Worm (Caenorhabditis elegans) whole organism, L2 larva: ENCODE data around the gene nra-4.

Experiments
- C34F6.9 ChIP-seq: fragments of 150-350 bp; optimal IDR thresholded peaks from 2 replicates; lab custom pipeline; 2014; ENCODE audit warnings: missing biosample characterization, missing genetic modification characterization
- F13H6.1 ChIP-seq: sonication (generic microtip); optimal IDR thresholded peaks from 2 replicates; lab custom pipeline; 2016; ENCODE audit warnings: missing genetic modification characterization, missing compliant biosample characterization
- R02D3.7 ChIP-seq: fragments of 150-350 bp; optimal IDR thresholded peaks from 2 replicates; lab custom pipeline; 2014; ENCODE audit warnings: missing biosample characterization, missing genetic modification characterization
- ama-1 ChIP-seq: fragments of 150-350 bp; optimal IDR thresholded peaks from 2 replicates; lab custom pipeline; 2018; ENCODE audit warnings: inconsistent platforms
- blmp-1 ChIP-seq: sonication (generic microtip); optimal IDR thresholded peaks from 2 replicates; lab custom pipeline; 2017; ENCODE audit warnings: missing genetic modification characterization, mild to moderate bottlenecking, missing compliant biosample characterization, antibody characterized with exemption, moderate library complexity; ENCODE audit not compliant: insufficient read depth
- ceh-16 ChIP-seq: fragments of 150-350 bp; optimal IDR thresholded peaks from 2 replicates; lab custom pipeline; 2014; ENCODE audit warnings: missing biosample characterization, missing genetic modification characterization
- elt-1 ChIP-seq: fragments of 150-350 bp; optimal IDR thresholded peaks from 2 replicates; lab custom pipeline; 2014; ENCODE audit warnings: missing biosample characterization, missing genetic modification characterization
- fos-1 ChIP-seq: fragments of 150-350 bp; optimal IDR thresholded peaks from 2 replicates; lab custom pipeline; 2014; ENCODE audit warnings: missing biosample characterization, missing genetic modification characterization
- gmeb-1 ChIP-seq: fragments of 150-350 bp; optimal IDR thresholded peaks from 2 replicates; lab custom pipeline; 2014; ENCODE audit warnings: missing biosample characterization, missing genetic modification characterization
- lin-11 ChIP-seq: fragments of 150-350 bp; sonication (generic microtip); optimal IDR thresholded peaks from 2 replicates; lab custom pipeline; 2014; ENCODE audit warnings: missing biosample characterization, missing genetic modification characterization, inconsistent platforms, mixed read lengths
- lin-13 ChIP-seq: fragments of 150-350 bp; optimal IDR thresholded peaks from 2 replicates; lab custom pipeline; 2014; ENCODE audit warnings: missing biosample characterization, missing genetic modification reagents, missing genetic modification characterization
- lin-39 ChIP-seq: fragments of 150-350 bp; optimal IDR thresholded peaks from 2 replicates; lab custom pipeline; 2014; ENCODE audit warnings: missing biosample characterization, missing genetic modification reagents, missing genetic modification characterization
- mab-5 ChIP-seq: fragments of 150-350 bp; optimal IDR thresholded peaks from 2 replicates; lab custom pipeline; 2014; ENCODE audit warnings: missing biosample characterization, missing genetic modification characterization
- mbf-1 ChIP-seq: sonication (generic microtip); optimal IDR thresholded peaks from 2 replicates; lab custom pipeline; 2017; ENCODE audit warnings: missing biosample characterization, missing genetic modification characterization
- mdl-1 ChIP-seq, 2 experiments: fragments of 150-350 bp in 1 of 2; sonication (generic microtip) in 1 of 2; optimal IDR thresholded peaks; 2 replicates each; lab custom pipeline; 2017; ENCODE audit warnings: missing biosample characterization in 2 of 2, missing genetic modification characterization in 2 of 2
- nhr-11 ChIP-seq: fragments of 150-350 bp; optimal IDR thresholded peaks from 2 replicates; lab custom pipeline; 2014; ENCODE audit warnings: missing biosample characterization, missing genetic modification characterization
- nhr-129 ChIP-seq: fragments of 150-350 bp; optimal IDR thresholded peaks from 2 replicates; lab custom pipeline; 2014; ENCODE audit warnings: missing biosample characterization, missing genetic modification characterization
- nhr-25 ChIP-seq: fragments of 150-350 bp; sonication (generic microtip); optimal IDR thresholded peaks from 3 replicates; lab custom pipeline; 2014; ENCODE audit warnings: missing biosample characterization, missing genetic modification characterization
- nhr-77 ChIP-seq: fragments of 150-350 bp; optimal IDR thresholded peaks from 2 replicates; lab custom pipeline; 2014; ENCODE audit warnings: missing biosample characterization, missing genetic modification characterization
- peb-1 ChIP-seq: fragments of 150-350 bp; optimal IDR thresholded peaks from 2 replicates; lab custom pipeline; 2014; ENCODE audit warnings: missing biosample characterization, missing genetic modification characterization
- sem-4 ChIP-seq: fragments of 150-350 bp; optimal IDR thresholded peaks from 2 replicates; lab custom pipeline; 2014; ENCODE audit warnings: missing biosample characterization, missing genetic modification reagents, missing genetic modification characterization
- skn-1 ChIP-seq: sonication (generic microtip); optimal IDR thresholded peaks from 2 replicates; lab custom pipeline; 2017; ENCODE audit warnings: missing biosample characterization, missing genetic modification characterization
- sma-3 ChIP-seq: sonication (generic microtip); optimal IDR thresholded peaks from 2 replicates; lab custom pipeline; 2016; ENCODE audit warnings: missing genetic modification reagents, missing genetic modification characterization, missing compliant biosample characterization
- sma-9 ChIP-seq, 2 experiments: fragments of 150-350 bp in 1 of 2; sonication (generic microtip) in 1 of 2; optimal IDR thresholded peaks; 2 replicates each; lab custom pipeline; 2014 to 2016; ENCODE audit warnings: missing genetic modification characterization in 2 of 2, mild to moderate bottlenecking in 1 of 2, missing biosample characterization in 1 of 2, missing compliant biosample characterization in 1 of 2, missing genetic modification reagents in 1 of 2, moderate library complexity in 1 of 2
- snpc-4 ChIP-seq: fragments of 150-350 bp; optimal IDR thresholded peaks from 2 replicates; lab custom pipeline; 2014; ENCODE audit warnings: missing biosample characterization, missing genetic modification characterization
- unc-39 ChIP-seq: fragments of 150-350 bp; optimal IDR thresholded peaks from 2 replicates; lab custom pipeline; 2014; ENCODE audit warnings: missing biosample characterization, missing genetic modification characterization
- unc-55 ChIP-seq: fragments of 150-350 bp; sonication (generic microtip); optimal IDR thresholded peaks from 3 replicates; lab custom pipeline; 2014; ENCODE audit warnings: missing biosample characterization, missing genetic modification reagents, missing genetic modification characterization
- unc-62 ChIP-seq: fragments of 150-350 bp; optimal IDR thresholded peaks from 2 replicates; lab custom pipeline; 2014; ENCODE audit warnings: missing biosample characterization, missing genetic modification reagents, missing genetic modification characterization
- zag-1 ChIP-seq: fragments of 150-350 bp; optimal IDR thresholded peaks from 2 replicates; lab custom pipeline; 2014; ENCODE audit warnings: missing biosample characterization, missing genetic modification characterization
- ztf-1 ChIP-seq: fragments of 200-800 bp; sonication (Bioruptor generic); conservative IDR thresholded peaks from 2 replicates; pipeline ENCODE4 v1.3.6; 2022; ENCODE audit warnings: missing genetic modification characterization, missing compliant biosample characterization
- ztf-11 ChIP-seq: sonication (generic microtip); optimal IDR thresholded peaks from 2 replicates; lab custom pipeline; 2017; ENCODE audit warnings: missing biosample characterization, missing genetic modification characterization
- ztf-4 ChIP-seq: fragments of 150-350 bp; optimal IDR thresholded peaks from 2 replicates; lab custom pipeline; 2014; ENCODE audit warnings: missing biosample characterization, missing genetic modification characterization

nra-4 gene

DNA sequence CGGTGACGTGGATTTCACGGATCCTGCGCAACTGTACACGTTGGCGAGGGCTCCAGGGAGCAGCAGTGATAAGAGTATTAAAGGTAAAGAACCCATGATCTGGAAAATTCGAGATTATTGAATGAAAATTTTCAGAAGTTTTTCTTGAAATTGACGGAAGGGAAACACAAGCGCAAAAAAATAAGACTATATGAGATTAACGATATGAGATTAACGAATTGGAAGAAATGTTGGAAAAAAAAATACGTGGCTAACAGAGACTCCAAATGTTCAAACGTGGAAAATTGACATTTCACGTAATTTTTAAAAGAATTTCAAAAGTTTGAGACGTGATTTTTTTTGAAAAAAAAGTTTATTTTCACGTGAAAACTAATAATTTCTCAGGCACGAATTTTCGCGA is at the start of gene nra-4:
nra-4 (minus strand) TSS at position 101 of the 400 bp plus-strand sequence.
- no peak for TF ChIP-seq mdl-1 (tag; optimal IDR thresholded peaks at IDR 0.05; lab: Kevin White, UChicago)
- no peak for TF ChIP-seq peb-1 (tag; lab: Kevin White, UChicago)
- no peak for TF ChIP-seq snpc-4 (tag; lab: Kevin White, UChicago)
- no peak for TF ChIP-seq sem-4
- no peak for TF ChIP-seq nhr-77
- no peak for TF ChIP-seq ztf-1 (GFP tag; lab: Robert Waterston, UW)
- no peak for TF ChIP-seq unc-62 (GFP tag; lab: Kevin White, UChicago)
- no peak for TF ChIP-seq ama-1 (lab: Kevin White, UChicago)
- no peak for TF ChIP-seq nhr-11 (tag; lab: Kevin White, UChicago)
- TF ChIP-seq sma-9 (GFP tag; optimal IDR thresholded peaks at IDR 0.05; lab: Kevin White, UChicago): no peak
- no peak for TF ChIP-seq sma-9 (tag; optimal IDR thresholded peaks at IDR 0.05; lab: Kevin White, UChicago)
- TF ChIP-seq unc-39 (tag; lab: Kevin White, UChicago): no peak
- no peak for TF ChIP-seq nhr-129 (tag; lab: Kevin White, UChicago)
- no peak for TF ChIP-seq zag-1
- no peak for TF ChIP-seq nhr-25 (tag; lab: Kevin White, UChicago)

DNA sequence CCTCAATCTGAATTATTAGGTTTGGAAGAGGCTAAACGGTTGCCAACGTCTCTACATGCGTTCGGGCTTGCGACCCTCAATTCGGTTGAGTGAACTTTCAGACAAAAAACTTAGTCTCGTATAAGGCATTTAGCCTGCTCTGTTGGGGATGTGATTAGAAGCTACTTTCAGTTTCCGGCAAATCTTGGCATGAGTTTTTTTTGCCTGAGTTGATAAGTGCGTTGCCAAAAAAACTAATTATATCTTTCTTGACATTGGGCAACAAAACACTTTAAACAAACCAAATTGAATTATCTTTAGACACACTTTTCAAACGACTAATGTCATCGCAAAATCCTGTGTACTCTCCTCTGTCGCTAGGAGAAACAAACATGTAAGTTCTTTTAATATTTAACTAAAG is 44.0 kb upstream of the nra-4 start, which contains the start of gene Y50D4B.4:
Y50D4B.4 (plus strand) TSS at position 301 of the 400 bp plus-strand sequence.
- TF ChIP-seq unc-55 (GFP tag; lab: Kevin White, UChicago) (no peak), zag-1 (no peak), blmp-1 (tag; lab: Kevin White, UChicago) (no peak), peb-1 (tag; lab: Kevin White, UChicago) (no peak)

DNA sequence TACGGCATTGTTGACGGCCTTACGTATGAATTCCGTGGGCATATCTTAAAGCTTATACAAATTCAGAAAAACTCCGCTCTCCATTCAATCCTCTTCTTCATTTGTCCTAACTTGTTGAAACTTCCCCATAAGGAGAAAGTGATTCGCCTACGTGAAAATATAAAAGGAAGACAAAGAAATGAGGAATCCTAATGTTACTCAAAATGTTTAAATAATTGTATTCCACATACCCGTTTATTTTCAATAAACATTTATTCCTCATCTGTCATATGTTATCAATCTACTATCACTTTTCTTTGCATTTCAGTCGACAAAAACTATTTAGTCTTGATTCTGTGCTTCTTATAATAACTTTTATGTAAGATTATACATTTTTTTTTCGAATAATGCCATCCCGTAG is 39.6 kb upstream of the nra-4 start, which contains the start of gene clec-203:
clec-203 (plus strand) TSS at position 301 of the 400 bp plus-strand sequence.
- TF ChIP-seq lin-13 (GFP tag; lab: Kevin White, UChicago): no peak
- no peak for TF ChIP-seq skn-1
- no peak for TF ChIP-seq sma-3 (GFP tag; lab: Kevin White, UChicago)

DNA sequence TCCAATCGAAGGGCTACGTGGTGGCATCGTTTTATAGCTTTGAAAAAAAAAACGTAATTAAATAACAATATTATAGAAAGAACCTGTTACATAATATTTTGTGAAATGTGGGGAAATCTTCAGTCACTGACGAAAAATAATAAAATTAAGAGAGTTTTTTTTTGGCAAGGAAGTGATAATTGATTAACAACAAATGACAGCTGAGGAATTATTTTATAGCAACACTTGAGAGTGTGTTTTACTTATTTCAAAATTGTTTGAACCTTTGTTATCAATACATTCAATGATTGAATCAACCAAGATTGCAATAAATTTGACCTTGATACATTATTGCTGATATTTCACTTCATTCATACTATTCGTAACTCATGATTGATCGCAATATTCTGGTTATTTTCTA is 35.6 kb upstream of the nra-4 start, which contains the start of gene Y50D4B.6:
Y50D4B.6 (plus strand) TSS at position 301 of the 400 bp plus-strand sequence.
- TF ChIP-seq lin-13 (GFP tag; lab: Kevin White, UChicago) (no peak), R02D3.7 (no peak)

DNA sequence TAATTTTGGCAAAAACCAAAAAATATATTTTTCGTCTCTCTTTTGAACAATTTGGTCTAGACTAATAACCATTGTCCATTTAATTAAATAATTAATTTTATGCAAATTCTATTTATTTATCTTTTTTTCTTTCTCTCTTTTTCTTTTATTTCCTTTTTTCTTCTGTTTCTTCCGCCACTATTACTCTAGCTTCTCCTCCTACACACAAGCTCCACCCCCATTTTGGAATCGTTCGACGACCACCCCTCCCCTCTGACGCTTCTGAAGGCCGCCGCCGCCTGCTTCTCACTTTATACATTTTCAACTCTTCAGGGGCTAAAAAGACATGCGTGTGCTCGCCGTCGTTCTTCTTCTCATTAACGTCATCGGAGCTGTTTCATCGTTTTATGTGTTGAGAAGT is 26.6 kb upstream of the nra-4 start, which contains the start of gene K10C9.1:
K10C9.1 (plus strand) TSS at position 301 of the 400 bp plus-strand sequence.
- no peak for TF ChIP-seq snpc-4 (tag; lab: Kevin White, UChicago)
- TF ChIP-seq C34F6.9 (tag; lab: Kevin White, UChicago): no peak
- TF ChIP-seq mab-5 (tag; lab: Kevin White, UChicago): no peak
- no peak for TF ChIP-seq ztf-11 (tag; lab: Kevin White, UChicago)
- TF ChIP-seq elt-1 (tag; lab: Kevin White, UChicago): no peak
- TF ChIP-seq gmeb-1 (tag; lab: Kevin White, UChicago): no peak
- TF ChIP-seq unc-62 (GFP tag; lab: Kevin White, UChicago): no peak
- TF ChIP-seq mbf-1: no peak
- no peak for TF ChIP-seq nhr-129 (tag; lab: Kevin White, UChicago)
- no peak for TF ChIP-seq sma-9 (GFP tag; optimal IDR thresholded peaks at IDR 0.05; lab: Kevin White, UChicago)
- TF ChIP-seq sma-9 (tag; optimal IDR thresholded peaks at IDR 0.05; lab: Kevin White, UChicago): no peak
- no peak for TF ChIP-seq zag-1
- TF ChIP-seq F13H6.1: no peak
- TF ChIP-seq mdl-1 (tag; optimal IDR thresholded peaks at IDR 0.05; lab: Kevin White, UChicago): no peak
- TF ChIP-seq lin-39 (tag; lab: Kevin White, UChicago): no peak
- TF ChIP-seq lin-13 (GFP tag; lab: Kevin White, UChicago): no peak

DNA sequence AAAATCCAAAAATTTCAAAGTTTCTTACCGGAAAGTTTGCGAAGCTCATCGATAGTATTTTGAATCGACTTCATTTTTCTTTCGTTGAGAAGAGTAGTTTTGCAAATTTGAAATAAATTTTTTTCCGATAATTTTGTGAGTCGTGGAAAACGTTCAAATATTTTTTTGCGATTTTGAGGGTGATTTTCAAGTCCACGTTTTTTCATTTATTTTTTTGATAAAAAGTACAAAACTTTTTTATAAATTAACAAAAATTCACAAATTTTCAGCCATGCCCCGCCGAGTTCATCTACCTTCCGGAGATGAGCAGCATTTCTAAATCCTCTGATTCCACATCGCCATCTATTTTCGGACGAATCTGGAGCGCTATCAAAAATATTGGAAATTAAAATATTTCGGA is 19.1 kb upstream of the nra-4 start, which contains the start of gene K10C9.7:
K10C9.7 (minus strand) TSS at position 101 of the 400 bp plus-strand sequence.
- TF ChIP-seq snpc-4 (tag; lab: Kevin White, UChicago) (no peak), ztf-4 (tag; lab: Kevin White, UChicago) (no peak), mbf-1 (no peak), nhr-77 (no peak), ztf-1 (GFP tag; lab: Robert Waterston, UW) (no peak), ceh-16 (tag; lab: Kevin White, UChicago) (no peak), R02D3.7 (no peak), ama-1 (lab: Kevin White, UChicago) (no peak), skn-1 (no peak), lin-11 (tag; lab: Kevin White, UChicago) (no peak), unc-39 (tag; lab: Kevin White, UChicago) (no peak), lin-39 (tag; lab: Kevin White, UChicago) (no peak), fos-1 (tag; lab: Kevin White, UChicago) (no peak)
